Fruit fly (Drosophila melanogaster) whole organism, embryonic: ENCODE results near the gene CG10137.

ENCODE experiments used
- Abd-B ChIP-seq: fragments of 200-800 bp; sonication (Bioruptor generic); optimal IDR thresholded peaks from 2 replicates; lab custom pipeline; 2018; ENCODE audit warnings: missing biosample characterization, mild to moderate bottlenecking, missing genetic modification characterization, moderate library complexity
- Atf-2 ChIP-seq: fragments of 200-800 bp; sonication (Bioruptor generic); optimal IDR thresholded peaks from 2 replicates; lab custom pipeline; 2016; ENCODE audit warnings: missing biosample characterization, missing genetic modification characterization
- BEAF-32 ChIP-seq: fragments of 200-800 bp; sonication (Bioruptor generic); optimal IDR thresholded peaks from 3 replicates; lab custom pipeline; 2017; ENCODE audit warnings: missing biosample characterization, missing genetic modification characterization, mild to moderate bottlenecking, moderate library complexity, missing genetic modification reagents
- CG10209 ChIP-seq: fragments of 200-800 bp; sonication (Bioruptor generic); optimal IDR thresholded peaks from 3 replicates; lab custom pipeline; 2017; ENCODE audit warnings: missing biosample characterization, mild to moderate bottlenecking, missing genetic modification characterization, missing genetic modification reagents
- CG10462 ChIP-seq: fragments of 200-800 bp; sonication (Bioruptor generic); optimal IDR thresholded peaks from 2 replicates; lab custom pipeline; 2016; ENCODE audit warnings: missing biosample characterization, missing genetic modification characterization
- CG10565 ChIP-seq: fragments of 200-800 bp; sonication (Bioruptor generic); optimal IDR thresholded peaks from 3 replicates; lab custom pipeline; 2016; ENCODE audit warnings: missing biosample characterization, mild to moderate bottlenecking, missing genetic modification characterization
- CG10959 ChIP-seq: fragments of 200-800 bp; sonication (Bioruptor generic); IDR thresholded peaks from 2 replicates; pipeline ENCODE4 v1.3.6; 2022; ENCODE audit warnings: missing biosample characterization, missing genetic modification characterization
- CG11456 ChIP-seq: fragments of 200-800 bp; sonication (Bioruptor generic); IDR thresholded peaks from 3 replicates; pipeline ENCODE4 v1.3.6; 2022; ENCODE audit warnings: missing biosample characterization, missing genetic modification characterization
- CG11695 ChIP-seq: fragments of 200-800 bp; sonication (Bioruptor generic); IDR thresholded peaks from 3 replicates; pipeline ENCODE4 v1.3.6; 2022; ENCODE audit warnings: missing biosample characterization, missing genetic modification characterization
- CG12744 ChIP-seq: fragments of 200-800 bp; sonication (Bioruptor generic); optimal IDR thresholded peaks from 2 replicates; lab custom pipeline; 2016; ENCODE audit warnings: missing biosample characterization, missing genetic modification characterization
- CG13894 ChIP-seq: fragments of 200-800 bp; sonication (Bioruptor generic); optimal IDR thresholded peaks from 3 replicates; lab custom pipeline; 2018; ENCODE audit warnings: missing biosample characterization, mild to moderate bottlenecking, missing genetic modification characterization, moderate library complexity
- CG14667 ChIP-seq: fragments of 200-800 bp; sonication (Bioruptor generic); IDR thresholded peaks from 2 replicates; pipeline ENCODE4 v1.3.6; 2022; ENCODE audit warnings: missing biosample characterization, missing genetic modification characterization
- CG14860 ChIP-seq: fragments of 200-800 bp; sonication (Bioruptor generic); IDR thresholded peaks from 3 replicates; pipeline ENCODE4 v1.3.6; 2022; ENCODE audit warnings: missing biosample characterization, missing genetic modification characterization; ENCODE audit not compliant: partially characterized antibody
- CG14965 ChIP-seq: fragments of 200-800 bp; sonication (Bioruptor generic); optimal IDR thresholded peaks from 2 replicates; lab custom pipeline; 2016; ENCODE audit warnings: missing biosample characterization, missing genetic modification characterization, borderline replicate concordance
- CG15269 ChIP-seq: fragments of 200-800 bp; sonication (Bioruptor generic); optimal IDR thresholded peaks from 2 replicates; lab custom pipeline; 2018; ENCODE audit warnings: missing biosample characterization, mild to moderate bottlenecking, missing genetic modification characterization, moderate library complexity
- CG18476 ChIP-seq: fragments of 200-800 bp; sonication (Bioruptor generic); optimal IDR thresholded peaks from 2 replicates; lab custom pipeline; 2016; ENCODE audit warnings: missing biosample characterization, mild to moderate bottlenecking, missing genetic modification characterization
- CG34224 ChIP-seq: fragments of 200-800 bp; sonication (Bioruptor generic); IDR thresholded peaks from 3 replicates; pipeline ENCODE4 v1.3.6; 2022; ENCODE audit warnings: missing biosample characterization, missing genetic modification characterization; ENCODE audit not compliant: partially characterized antibody
- CG3838 ChIP-seq: fragments of 200-800 bp; sonication (Bioruptor generic); optimal IDR thresholded peaks from 3 replicates; lab custom pipeline; 2016; ENCODE audit warnings: missing biosample characterization, missing genetic modification characterization
- CG3995 ChIP-seq: fragments of 200-800 bp; sonication (Bioruptor generic); optimal IDR thresholded peaks from 3 replicates; lab custom pipeline; 2016; ENCODE audit warnings: missing biosample characterization, missing genetic modification characterization
- CG4282 ChIP-seq: fragments of 200-800 bp; sonication (Bioruptor generic); optimal IDR thresholded peaks from 2 replicates; lab custom pipeline; 2016; ENCODE audit warnings: missing biosample characterization, missing genetic modification characterization
- CG4360 ChIP-seq: fragments of 200-800 bp; sonication (Bioruptor generic); IDR thresholded peaks from 2 replicates; pipeline ENCODE4 v1.3.6; 2022; ENCODE audit warnings: missing biosample characterization, missing genetic modification characterization
- CG6813 ChIP-seq: fragments of 200-800 bp; sonication (Bioruptor generic); optimal IDR thresholded peaks from 2 replicates; lab custom pipeline; 2017; ENCODE audit warnings: missing biosample characterization, missing genetic modification characterization, mild to moderate bottlenecking, moderate library complexity, missing genetic modification reagents
- Dad ChIP-seq: fragments of 200-800 bp; sonication (Bioruptor generic); optimal IDR thresholded peaks from 3 replicates; lab custom pipeline; 2016; ENCODE audit warnings: missing biosample characterization, missing genetic modification characterization
- Ets65A ChIP-seq: fragments of 200-800 bp; sonication (Bioruptor generic); peaks from one replicate; lab custom pipeline; 2016; ENCODE audit warnings: missing biosample characterization, missing genetic modification characterization
- H15 ChIP-seq: fragments of 200-800 bp; sonication (Bioruptor generic); IDR thresholded peaks from 3 replicates; pipeline ENCODE4 v1.3.6; 2022; ENCODE audit warnings: missing biosample characterization, missing genetic modification characterization
- HLH4C ChIP-seq: fragments of 200-800 bp; sonication (Bioruptor generic); IDR thresholded peaks from 3 replicates; pipeline ENCODE4 v1.3.6; 2022; ENCODE audit warnings: missing biosample characterization, missing genetic modification characterization; ENCODE audit not compliant: partially characterized antibody
- Hmr ChIP-seq: fragments of 200-800 bp; sonication (Bioruptor generic); optimal IDR thresholded peaks from 3 replicates; lab custom pipeline; 2017; ENCODE audit warnings: mild to moderate bottlenecking, missing biosample characterization, missing genetic modification reagents, missing genetic modification characterization
- MBD-R2 ChIP-seq: fragments of 200-800 bp; sonication (Bioruptor generic); IDR thresholded peaks from 2 replicates; pipeline ENCODE4 v1.3.6; 2022; ENCODE audit warnings: missing biosample characterization, missing genetic modification characterization
- MESR4 ChIP-seq: fragments of 200-800 bp; sonication (Bioruptor generic); optimal IDR thresholded peaks from 2 replicates; lab custom pipeline; 2018; ENCODE audit warnings: missing biosample characterization, mild to moderate bottlenecking, missing genetic modification characterization, moderate library complexity
- Ssrp ChIP-seq: fragments of 200-800 bp; sonication (Bioruptor generic); optimal IDR thresholded peaks from 2 replicates; lab custom pipeline; 2018; ENCODE audit warnings: missing biosample characterization, mild to moderate bottlenecking, missing genetic modification characterization, moderate library complexity
- YL-1 ChIP-seq: fragments of 200-800 bp; sonication (Bioruptor generic); optimal IDR thresholded peaks from 3 replicates; lab custom pipeline; 2017; ENCODE audit warnings: missing biosample characterization, mild to moderate bottlenecking, missing genetic modification characterization
- ap ChIP-seq: fragments of 200-800 bp; sonication (Bioruptor generic); IDR thresholded peaks from 2 replicates; pipeline ENCODE4 v1.3.6; 2022; ENCODE audit warnings: missing biosample characterization, missing genetic modification characterization
- chif ChIP-seq, 2 experiments: fragments of 200-800 bp; sonication (Bioruptor generic); optimal IDR thresholded peaks; 3 replicates each; lab custom pipeline; 2016; ENCODE audit warnings: missing biosample characterization in 2 of 2, missing genetic modification characterization in 2 of 2
- chm ChIP-seq: fragments of 200-800 bp; sonication (Bioruptor generic); IDR thresholded peaks from 2 replicates; pipeline ENCODE4 v1.3.6; 2022; ENCODE audit warnings: missing biosample characterization, missing genetic modification characterization
- esg ChIP-seq: fragments of 200-800 bp; sonication (Bioruptor generic); conservative IDR thresholded peaks from 2 replicates; pipeline ENCODE4 v1.3.6; 2022; ENCODE audit warnings: missing biosample characterization, missing genetic modification characterization
- eve ChIP-seq, 2 experiments: fragments of >200 bp; optimal IDR thresholded peaks; 2 replicates each; lab custom pipeline; 2017; ENCODE audit warnings: missing biosample characterization in 2 of 2, missing genetic modification characterization in 2 of 2
- ftz-f1 ChIP-seq: fragments of 200-800 bp; sonication (Bioruptor generic); optimal IDR thresholded peaks from 2 replicates; lab custom pipeline; 2016; ENCODE audit warnings: missing biosample characterization, missing genetic modification characterization
- gce ChIP-seq: fragments of 200-800 bp; sonication (Bioruptor generic); IDR thresholded peaks from 3 replicates; pipeline ENCODE4 v1.3.6; 2022; ENCODE audit warnings: missing biosample characterization, missing genetic modification characterization
- ind ChIP-seq: fragments of 200-800 bp; sonication (Bioruptor generic); optimal IDR thresholded peaks from 3 replicates; lab custom pipeline; 2016; ENCODE audit warnings: missing biosample characterization, missing genetic modification characterization
- jumu ChIP-seq: fragments of 200-800 bp; sonication (Bioruptor generic); optimal IDR thresholded peaks from 3 replicates; lab custom pipeline; 2016; ENCODE audit warnings: missing biosample characterization, missing genetic modification characterization
- lab ChIP-seq: fragments of 200-800 bp; sonication (Bioruptor generic); optimal IDR thresholded peaks from 3 replicates; lab custom pipeline; 2017; ENCODE audit warnings: missing biosample characterization, missing genetic modification characterization, mild to moderate bottlenecking, moderate library complexity, missing genetic modification reagents
- mirr ChIP-seq: fragments of 200-800 bp; sonication (Bioruptor generic); optimal IDR thresholded peaks from 3 replicates; lab custom pipeline; 2018; ENCODE audit warnings: missing biosample characterization, mild to moderate bottlenecking, missing genetic modification characterization
- p53 ChIP-seq: fragments of 200-800 bp; sonication (Bioruptor generic); optimal IDR thresholded peaks from 2 replicates; lab custom pipeline; 2016; ENCODE audit warnings: missing biosample characterization, missing genetic modification characterization
- pzg ChIP-seq: fragments of 200-800 bp; sonication (Bioruptor generic); optimal IDR thresholded peaks from 3 replicates; lab custom pipeline; 2018; ENCODE audit warnings: missing biosample characterization, mild to moderate bottlenecking, missing genetic modification characterization, moderate library complexity
- repo ChIP-seq: fragments of 200-800 bp; sonication (Bioruptor generic); optimal IDR thresholded peaks from 2 replicates; lab custom pipeline; 2016; ENCODE audit warnings: missing biosample characterization, missing genetic modification characterization
- sens-2 ChIP-seq: fragments of 200-800 bp; sonication (Bioruptor generic); IDR thresholded peaks from 2 replicates; pipeline ENCODE4 v1.3.6; 2022; ENCODE audit warnings: missing biosample characterization, missing genetic modification characterization
- ssp ChIP-seq: fragments of 200-800 bp; sonication (Bioruptor generic); IDR thresholded peaks from 2 replicates; pipeline ENCODE4 v1.3.6; 2022; ENCODE audit warnings: missing biosample characterization, missing genetic modification characterization
- unc-4 ChIP-seq: fragments of 200-800 bp; sonication (Bioruptor generic); IDR thresholded peaks from 2 replicates; pipeline ENCODE4 v1.3.6; 2022; ENCODE audit warnings: missing biosample characterization, missing genetic modification characterization; ENCODE audit not compliant: partially characterized antibody
- unpg ChIP-seq: fragments of 200-800 bp; sonication (Bioruptor generic); optimal IDR thresholded peaks from 3 replicates; lab custom pipeline; 2018; ENCODE audit warnings: missing biosample characterization, mild to moderate bottlenecking, missing genetic modification characterization, moderate library complexity

The CG10137 gene

dm6 chr2L:19575626-19576298, 49.3 kb downstream of the CG10137 start (continued):
- TF ChIP-seq CG14965 (GFP tag; lab: Kevin White, UChicago) (peak; percentile 84), H15 (GFP tag; lab: Robert Waterston, UW) (peak; percentile 90), ind (GFP tag; lab: Kevin White, UChicago) (peak; percentile 97), ftz-f1 (GFP tag; lab: Kevin White, UChicago) (peak; percentile 82), ap (GFP tag; lab: Robert Waterston, UW) (peak; percentile 85), CG11456 (peak; percentile 94), sens-2 (peak; percentile 27; the same call in 1 of the 2 replicates), jumu (peak; percentile 97), p53 (GFP tag; lab: Kevin White, UChicago) (peak; percentile 91), chif (GFP tag; optimal IDR thresholded peaks at IDR 0.05; lab: Kevin White, UChicago) (peak; percentile 96 to 97), CG6813 (peak; percentile 86), CG13894 (tag; lab: Kevin White, UChicago) (peak; percentile 75), CG10565 (peak; percentile 83), CG3838 (peak; percentile 88), Abd-B (GFP tag; lab: Kevin White, UChicago) (peak; percentile 97), HLH4C (GFP tag; lab: Robert Waterston, UW) (no peak), CG4360 (GFP tag; lab: Robert Waterston, UW) (no peak; the same call in 1 of the 2 replicates), MESR4 (GFP tag; lab: Kevin White, UChicago) (no peak), CG12744 (GFP tag; lab: Kevin White, UChicago) (peak; percentile 96), ssp (GFP tag; lab: Robert Waterston, UW) (peak; percentile 85), Dad (GFP tag; lab: Kevin White, UChicago) (peak; percentile 96), Hmr (GFP tag; lab: Kevin White, UChicago) (peak; percentile 97), CG14667 (peak; percentile 87), CG10959 (GFP tag; lab: Robert Waterston, UW) (peak; percentile 84), CG34224 (no peak; the same call in 1 of the 3 replicates), gce (GFP tag; lab: Robert Waterston, UW) (peak; percentile 57), Ssrp (peak; percentile 97), Atf-2 (peak; percentile 97), esg (GFP tag; lab: Robert Waterston, UW) (peak; percentile 97), unc-4 (GFP tag; lab: Robert Waterston, UW) (no peak), YL-1 (GFP tag; lab: Kevin White, UChicago) (peak; percentile 24), lab (GFP tag; lab: Kevin White, UChicago) (peak; percentile 96), repo (GFP tag; lab: Kevin White, UChicago) (peak; percentile 94), CG15269 (tag; lab: Kevin White, UChicago) (peak; percentile 97), CG10462 (GFP tag; lab: Kevin White, UChicago) (peak; percentile 96), eve (GFP tag; optimal IDR thresholded peaks at IDR 0.05; lab: Kevin White, UChicago) (no peak), MBD-R2 (peak; percentile 66), mirr (GFP tag; lab: Kevin White, UChicago) (peak; percentile 78), pzg (GFP tag; lab: Kevin White, UChicago) (peak; percentile 17), CG11695 (GFP tag; lab: Robert Waterston, UW) (peak; percentile 94), unpg (GFP tag; lab: Kevin White, UChicago) (peak; percentile 96), Ets65A (peak; percentile 100), CG14860 (GFP tag; lab: Robert Waterston, UW) (no peak), CG4282 (peak; percentile 93), BEAF-32 (peak; percentile 26), CG18476 (GFP tag; lab: Kevin White, UChicago) (peak; percentile 97), chm (GFP tag; lab: Robert Waterston, UW) (peak; percentile 75), CG3995 (GFP tag; lab: Kevin White, UChicago) (peak; percentile 67), CG10209 (peak; percentile 99)
